Fruit fly (Drosophila melanogaster): ENCODE data around the gene CG15864.

Gene CG15864

DNA sequence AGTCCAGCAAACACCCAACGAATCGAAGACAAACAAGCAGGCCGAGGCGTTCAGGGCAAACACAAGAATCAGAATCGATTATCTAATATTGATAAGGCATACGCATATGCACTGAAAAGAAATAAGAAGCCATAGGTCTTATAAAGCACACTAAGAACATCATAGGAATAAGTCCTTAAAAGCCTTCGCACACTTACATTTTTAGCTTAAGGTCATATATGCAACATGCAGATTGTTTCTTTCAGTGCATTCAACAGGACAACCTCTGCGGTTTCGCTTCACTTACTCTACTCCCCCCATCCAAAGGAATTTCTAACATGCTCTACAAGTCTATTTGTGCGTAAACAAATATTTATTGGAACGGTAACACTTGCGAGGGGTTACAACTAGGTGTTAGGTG lies 35.6 kb upstream of the CG15864 start (continued):
- TF ChIP-seq Taf1 (GFP tag; IDR thresholded peaks at IDR 0.05) (no peak), Mad (GFP tag; optimal IDR thresholded peaks at IDR 0.05) (peak; percentile 21), chif (GFP tag; optimal IDR thresholded peaks at IDR 0.05) (peak; percentile 48 to 80), CG34422 (GFP tag; IDR thresholded peaks at IDR 0.05) (peak; percentile 46; the same call in 2 of the 3 replicates), CG9817 (tag; optimal IDR thresholded peaks at IDR 0.05) (no peak), HmgD (GFP tag; optimal IDR thresholded peaks at IDR 0.05) (no peak), vvl (GFP tag; IDR thresholded peaks at IDR 0.05) (peak; percentile 84), CG34224 (GFP tag; IDR thresholded peaks at IDR 0.05; ENCODE audit: partially characterized antibody) (no peak), CG10274 (GFP tag; optimal IDR thresholded peaks at IDR 0.05) (no peak), bowl (GFP tag; IDR thresholded peaks at IDR 0.05) (no peak), CG43689 (GFP tag; IDR thresholded peaks at IDR 0.05) (no peak), CG1792 (GFP tag; optimal IDR thresholded peaks at IDR 0.05) (peak; percentile 1), CG17912 (GFP tag; optimal IDR thresholded peaks at IDR 0.05) (no peak), ci (GFP tag; IDR thresholded peaks at IDR 0.05) (peak; percentile 70; the same call in 2 of the 3 replicates), CG14710 (tag; optimal IDR thresholded peaks at IDR 0.05) (peak; percentile 73), CG17829 (tag; optimal IDR thresholded peaks at IDR 0.05) (peak; percentile 65), CG12299 (tag; optimal IDR thresholded peaks at IDR 0.05) (no peak), kah (GFP tag; optimal IDR thresholded peaks at IDR 0.05) (no peak), CG7928 (GFP tag; optimal IDR thresholded peaks at IDR 0.05) (no peak), CG31365 (tag; optimal IDR thresholded peaks at IDR 0.05) (no peak), ranshi (GFP tag; IDR thresholded peaks at IDR 0.05) (peak; percentile 30; the same call in 1 of the 2 replicates), Rfx (GFP tag; IDR thresholded peaks at IDR 0.05) (peak; percentile 30; the same call in 1 of the 2 replicates), Hand (GFP tag; optimal IDR thresholded peaks at IDR 0.05) (no peak), scrt (GFP tag; optimal IDR thresholded peaks at IDR 0.05) (peak; percentile 8), CG10431 (GFP tag; optimal IDR thresholded peaks at IDR 0.05) (no peak), ind (GFP tag; optimal IDR thresholded peaks at IDR 0.05) (peak; percentile 54), CG31441 (GFP tag; IDR thresholded peaks at IDR 0.05) (peak; percentile 64), CG16863 (GFP tag; optimal IDR thresholded peaks at IDR 0.05) (peak; percentile 70), tgo (GFP tag; IDR thresholded peaks at IDR 0.05) (peak; percentile 52; the same call in 2 of the 3 replicates), jing (GFP tag; optimal IDR thresholded peaks at IDR 0.05) (peak; percentile 54), gfzf (GFP tag; optimal IDR thresholded peaks at IDR 0.05) (no peak), z (GFP tag; IDR thresholded peaks at IDR 0.05) (no peak; the same call in 2 of the 3 replicates), Ravus (GFP tag; IDR thresholded peaks at IDR 0.05) (no peak), Bdp1 (GFP tag; optimal IDR thresholded peaks at IDR 0.05) (peak; percentile 37), PHDP (tag; optimal IDR thresholded peaks at IDR 0.05) (peak; percentile 35), Dfd (GFP tag; optimal IDR thresholded peaks at IDR 0.05) (no peak), CG17385 (GFP tag; optimal IDR thresholded peaks at IDR 0.05) (peak; percentile 26), CG12769 (tag; optimal IDR thresholded peaks at IDR 0.05) (peak; percentile 26), CG9437 (GFP tag; optimal IDR thresholded peaks at IDR 0.05) (peak; percentile 30), maf-S (GFP tag; optimal IDR thresholded peaks at IDR 0.05) (no peak), CG4707 (GFP tag; optimal IDR thresholded peaks at IDR 0.05) (peak; percentile 3), CoRest (tag; optimal IDR thresholded peaks at IDR 0.05) (peak; percentile 70), CG10565 (GFP tag; optimal IDR thresholded peaks at IDR 0.05) (no peak), insv (GFP tag; optimal IDR thresholded peaks at IDR 0.05) (no peak), wor (GFP tag; IDR thresholded peaks at IDR 0.05) (no peak), Dbx (GFP tag; IDR thresholded peaks at IDR 0.05) (no peak), CG14860 (GFP tag; IDR thresholded peaks at IDR 0.05; ENCODE audit: partially characterized antibody) (no peak), sna (GFP tag; IDR thresholded peaks at IDR 0.05; ENCODE audit: partially characterized antibody) (no peak), CG18764 (GFP tag; optimal IDR thresholded peaks at IDR 0.05) (peak; percentile 28), Sox100B (GFP tag; optimal IDR thresholded peaks at IDR 0.05) (peak; percentile 14), pros (GFP tag; optimal IDR thresholded peaks at IDR 0.05) (peak; percentile 7)
